Worm (Caenorhabditis elegans) whole organism, L4 larva: Measurements from ENCODE around the gene C39B5.14.

Source experiments
- T20F7.1 ChIP-seq: fragments of 200-800 bp; sonication (Bioruptor generic); optimal IDR thresholded peaks from 2 replicates; lab custom pipeline; 2018; ENCODE audit warnings: mild to moderate bottlenecking, missing genetic modification characterization, missing compliant biosample characterization
- ama-1 ChIP-seq: fragments of 150-350 bp; optimal IDR thresholded peaks from 2 replicates; lab custom pipeline; 2014; ENCODE audit warnings: inconsistent platforms, mixed read lengths
- dve-1 ChIP-seq: sonication (generic microtip); optimal IDR thresholded peaks from 2 replicates; lab custom pipeline; 2017; ENCODE audit warnings: antibody characterized with exemption, mild to moderate bottlenecking, missing genetic modification characterization, missing compliant biosample characterization; ENCODE audit not compliant: insufficient read depth
- lin-13 ChIP-seq: fragments of 150-350 bp; optimal IDR thresholded peaks from 2 replicates; lab custom pipeline; 2014; ENCODE audit warnings: missing biosample characterization, missing genetic modification reagents, missing genetic modification characterization
- lin-39 ChIP-seq: fragments of 150-350 bp; optimal IDR thresholded peaks from 2 replicates; lab custom pipeline; 2014; ENCODE audit warnings: missing biosample characterization, missing genetic modification reagents, missing genetic modification characterization
- mep-1 ChIP-seq: fragments of 150-350 bp; sonication (generic microtip); optimal IDR thresholded peaks from 3 replicates; lab custom pipeline; 2014; ENCODE audit warnings: missing biosample characterization, missing genetic modification characterization
- nhr-237 ChIP-seq: sonication (generic microtip); optimal IDR thresholded peaks from 2 replicates; lab custom pipeline; 2017; ENCODE audit warnings: missing biosample characterization, missing genetic modification characterization
- nhr-42 ChIP-seq: fragments of 200-800 bp; sonication (Bioruptor generic); IDR thresholded peaks from 2 replicates; pipeline ENCODE4 v1.3.6; 2022; ENCODE audit warnings: missing genetic modification characterization, missing compliant biosample characterization
- nhr-76 ChIP-seq: fragments of 150-350 bp; optimal IDR thresholded peaks from 2 replicates; lab custom pipeline; 2014; ENCODE audit warnings: missing biosample characterization, missing genetic modification characterization
- snpc-4 ChIP-seq: fragments of 150-350 bp; optimal IDR thresholded peaks from 2 replicates; lab custom pipeline; 2014; ENCODE audit warnings: missing biosample characterization, missing genetic modification characterization
- zag-1 ChIP-seq: fragments of 150-350 bp; optimal IDR thresholded peaks from 2 replicates; lab custom pipeline; 2014; ENCODE audit warnings: missing biosample characterization, missing genetic modification characterization
- ztf-11 ChIP-seq: fragments of 150-350 bp; optimal IDR thresholded peaks from 2 replicates; lab custom pipeline; 2014; ENCODE audit warnings: missing biosample characterization, missing genetic modification characterization

DNA sequence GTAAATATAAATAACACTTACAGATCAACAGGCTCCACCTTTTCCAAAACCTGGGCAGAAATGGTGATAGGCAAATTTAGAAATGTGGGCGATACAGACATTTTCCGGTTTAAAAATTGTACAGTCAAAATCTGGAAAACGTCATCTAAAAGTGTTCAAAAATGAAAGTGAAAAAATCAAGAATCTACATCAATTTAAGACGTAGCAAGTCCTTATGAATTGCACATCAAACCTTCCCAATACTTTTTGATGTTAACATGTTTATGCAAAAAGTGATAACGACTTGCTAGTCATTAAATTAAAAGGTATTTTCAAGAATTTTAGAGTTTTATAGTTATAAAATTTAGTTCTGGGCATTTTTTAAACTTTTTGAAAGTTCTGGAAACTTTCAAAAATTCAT lies 40.1 kb downstream of the C39B5.14 start, which contains the start of gene fbxa-7:
- TF ChIP-seq ztf-11 (no peak), lin-39 (tag; lab: Kevin White, UChicago) (no peak), snpc-4 (tag; lab: Kevin White, UChicago) (no peak), mep-1 (no peak), nhr-42 (no peak), zag-1 (no peak), ama-1 (lab: Kevin White, UChicago) (no peak), T20F7.1 (GFP tag; lab: Kevin White, UChicago) (no peak), nhr-237 (tag; lab: Kevin White, UChicago) (no peak), nhr-76 (no peak), lin-13 (GFP tag; lab: Kevin White, UChicago) (no peak), dve-1 (no peak)
